Worm (Caenorhabditis elegans) whole organism, young adult: ENCODE results near the gene C06E8.5.
A peak's percentile ranks its signal among the peaks of the same experiment; 100 is the strongest.

Experiments used
- B0035.1 ChIP-seq: sonication (generic microtip); optimal IDR thresholded peaks from 2 replicates; lab custom pipeline; 2016; ENCODE audit warnings: missing genetic modification characterization, mild to moderate bottlenecking, missing compliant biosample characterization, missing genotype, missing genetic modification reagents
- B0261.1 ChIP-seq: sonication (generic microtip); optimal IDR thresholded peaks from 2 replicates; lab custom pipeline; 2016; ENCODE audit warnings: mild to moderate bottlenecking, missing genetic modification characterization, moderate library complexity, missing compliant biosample characterization
- B0336.3 ChIP-seq: fragments of 200-800 bp; sonication (Bioruptor generic); IDR thresholded peaks from 2 replicates; pipeline ENCODE4 v1.3.6; 2022; ENCODE audit warnings: missing genetic modification characterization, missing compliant biosample characterization
- C06A6.2 ChIP-seq: fragments of 200-800 bp; sonication (Bioruptor generic); conservative IDR thresholded peaks from 2 replicates; pipeline ENCODE4 v1.3.6; 2022; ENCODE audit warnings: missing genetic modification characterization, missing compliant biosample characterization
- D2030.7 ChIP-seq: fragments of 200-800 bp; sonication (Bioruptor generic); IDR thresholded peaks from 2 replicates; pipeline ENCODE4 v1.3.6; 2022; ENCODE audit warnings: missing genetic modification reagents, missing genetic modification characterization, missing compliant biosample characterization
- F37B4.10 ChIP-seq: fragments of 200-800 bp; sonication (Bioruptor generic); IDR thresholded peaks from 2 replicates; pipeline ENCODE4 v1.3.6; 2022; ENCODE audit warnings: missing genetic modification characterization, missing compliant biosample characterization
- F49E8.2 ChIP-seq: sonication (generic microtip); optimal IDR thresholded peaks from 3 replicates; lab custom pipeline; 2017; ENCODE audit warnings: missing genetic modification characterization, mild to moderate bottlenecking, missing compliant biosample characterization, antibody characterized with exemption, moderate library complexity; ENCODE audit not compliant: insufficient read depth
- T07F8.4 ChIP-seq: sonication (generic microtip); optimal IDR thresholded peaks from 2 replicates; lab custom pipeline; 2016; ENCODE audit warnings: mild to moderate bottlenecking, missing genetic modification characterization, moderate library complexity, missing compliant biosample characterization
- Y53G8AR.9 ChIP-seq: fragments of 200-800 bp; sonication (Bioruptor generic); conservative IDR thresholded peaks from 2 replicates; pipeline ENCODE4 v1.3.6; 2022; ENCODE audit warnings: missing genetic modification reagents, missing genetic modification characterization, missing compliant biosample characterization
- Y79H2A.3 ChIP-seq: fragments of 200-800 bp; sonication (Bioruptor generic); conservative IDR thresholded peaks from 2 replicates; pipeline ENCODE4 v1.3.6; 2022; ENCODE audit warnings: missing genetic modification reagents, missing genetic modification characterization, missing compliant biosample characterization
- akir-1 ChIP-seq: fragments of 200-800 bp; sonication (Bioruptor generic); optimal IDR thresholded peaks from 2 replicates; lab custom pipeline; 2018; ENCODE audit warnings: mild to moderate bottlenecking, missing genetic modification characterization, moderate library complexity, missing compliant biosample characterization
- ama-1 ChIP-seq, 3 experiments: fragments of 150-350 bp in 1 of 3; sonication (generic microtip) in 2 of 3; optimal IDR thresholded peaks; 2 replicates each; lab custom pipeline; 2014 to 2018; ENCODE audit warnings: missing biosample characterization in 2 of 3, missing genetic modification characterization in 2 of 3, missing genetic modification reagents in 2 of 3
- aptf-2 ChIP-seq: fragments of 200-800 bp; sonication (Bioruptor generic); conservative IDR thresholded peaks from 2 replicates; pipeline ENCODE4 v1.3.6; 2022; ENCODE audit warnings: missing genetic modification reagents, missing genetic modification characterization, missing compliant biosample characterization
- atf-7 ChIP-seq: sonication (generic microtip); optimal IDR thresholded peaks from 2 replicates; lab custom pipeline; 2017; ENCODE audit warnings: mild to moderate bottlenecking, missing genetic modification characterization, missing compliant biosample characterization
- attf-5 ChIP-seq: fragments of 200-800 bp; sonication (Bioruptor generic); optimal IDR thresholded peaks from 2 replicates; lab custom pipeline; 2018; ENCODE audit warnings: mild to moderate bottlenecking, missing genetic modification characterization, missing compliant biosample characterization
- cebp-2 ChIP-seq: fragments of 200-800 bp; sonication (Bioruptor generic); IDR thresholded peaks from 2 replicates; pipeline ENCODE4 v1.3.6; 2022; ENCODE audit warnings: missing genetic modification characterization, missing compliant biosample characterization
- ceh-40 ChIP-seq: fragments of 200-800 bp; sonication (Bioruptor generic); IDR thresholded peaks from 2 replicates; pipeline ENCODE4 v1.3.6; 2022; ENCODE audit warnings: missing genetic modification characterization, missing compliant biosample characterization
- ceh-58 ChIP-seq: fragments of 200-800 bp; sonication (Bioruptor generic); IDR thresholded peaks from 2 replicates; pipeline ENCODE4 v1.3.6; 2022; ENCODE audit warnings: missing genetic modification characterization, missing compliant biosample characterization
- die-1 ChIP-seq: sonication (generic microtip); optimal IDR thresholded peaks from 2 replicates; lab custom pipeline; 2016; ENCODE audit warnings: missing genotype, mild to moderate bottlenecking, missing genetic modification characterization, missing compliant biosample characterization
- dox-1 ChIP-seq: fragments of 200-800 bp; sonication (Bioruptor generic); IDR thresholded peaks from 2 replicates; pipeline ENCODE4 v1.3.6; 2022; ENCODE audit warnings: missing genetic modification reagents, missing genetic modification characterization, missing compliant biosample characterization
- egl-18 ChIP-seq: fragments of 200-800 bp; sonication (Bioruptor generic); IDR thresholded peaks from 2 replicates; pipeline ENCODE4 v1.3.6; 2022; ENCODE audit warnings: missing genetic modification reagents, missing genetic modification characterization, missing compliant biosample characterization
- ekl-4 ChIP-seq: fragments of 200-800 bp; sonication (Bioruptor generic); IDR thresholded peaks from 2 replicates; pipeline ENCODE4 v1.3.6; 2022; ENCODE audit warnings: missing genetic modification reagents, missing genetic modification characterization, missing compliant biosample characterization
- fkh-3 ChIP-seq: sonication (generic microtip); optimal IDR thresholded peaks from 2 replicates; lab custom pipeline; 2016; ENCODE audit warnings: mild to moderate bottlenecking, missing genetic modification characterization, missing compliant biosample characterization
- gei-17 ChIP-seq: fragments of 200-800 bp; sonication (Bioruptor generic); optimal IDR thresholded peaks from 2 replicates; lab custom pipeline; 2018; ENCODE audit warnings: mild to moderate bottlenecking, missing genetic modification characterization, missing compliant biosample characterization
- hlh-26 ChIP-seq: fragments of 200-800 bp; sonication (Bioruptor generic); conservative IDR thresholded peaks from 2 replicates; pipeline ENCODE4 v1.3.6; 2022; ENCODE audit warnings: missing genetic modification reagents, missing genetic modification characterization, missing compliant biosample characterization
- hmg-1.2 ChIP-seq: fragments of 200-800 bp; sonication (Bioruptor generic); IDR thresholded peaks from 2 replicates; pipeline ENCODE4 v1.3.6; 2022; ENCODE audit warnings: missing genetic modification reagents, missing genetic modification characterization, missing compliant biosample characterization
- hmg-20 ChIP-seq: fragments of 200-800 bp; sonication (Bioruptor generic); IDR thresholded peaks from 2 replicates; pipeline ENCODE4 v1.3.6; 2022; ENCODE audit warnings: missing genetic modification reagents, missing genetic modification characterization, missing compliant biosample characterization
- hsf-1 ChIP-seq: fragments of 200-800 bp; sonication (Bioruptor generic); IDR thresholded peaks from 2 replicates; pipeline ENCODE4 v1.3.6; 2022; ENCODE audit warnings: missing genetic modification reagents, missing genetic modification characterization, missing compliant biosample characterization
- lag-1 ChIP-seq: fragments of 200-800 bp; sonication (Bioruptor generic); IDR thresholded peaks from 2 replicates; pipeline ENCODE4 v1.3.6; 2022; ENCODE audit warnings: missing genetic modification reagents, missing genetic modification characterization, missing compliant biosample characterization
- lin-35 ChIP-seq, 3 experiments: fragments of 150-350 bp in 2 of 3; sonication (generic microtip) in 1 of 3; optimal IDR thresholded peaks; 2 replicates each; lab custom pipeline; 2014 to 2018; ENCODE audit warnings: missing biosample characterization in 3 of 3, missing genetic modification characterization in 3 of 3, missing genetic modification reagents in 3 of 3
- lin-54 ChIP-seq: fragments of 200-800 bp; sonication (Bioruptor generic); optimal IDR thresholded peaks from 2 replicates; lab custom pipeline; 2018; ENCODE audit warnings: mild to moderate bottlenecking, missing genetic modification characterization, missing compliant biosample characterization
- lir-1 ChIP-seq: fragments of 200-800 bp; sonication (Bioruptor generic); conservative IDR thresholded peaks from 2 replicates; pipeline ENCODE4 v1.3.6; 2022; ENCODE audit warnings: missing genetic modification reagents, missing genetic modification characterization, missing compliant biosample characterization
- mel-28 ChIP-seq: sonication (generic microtip); optimal IDR thresholded peaks from 2 replicates; lab custom pipeline; 2016; ENCODE audit warnings: borderline replicate concordance, mild to moderate bottlenecking, missing genetic modification characterization, missing compliant biosample characterization
- mxl-1 ChIP-seq: sonication (generic microtip); optimal IDR thresholded peaks from 2 replicates; lab custom pipeline; 2016; ENCODE audit warnings: missing genetic modification characterization, missing compliant biosample characterization
- nfya-2 ChIP-seq: fragments of 200-800 bp; sonication (Bioruptor generic); IDR thresholded peaks from 2 replicates; pipeline ENCODE4 v1.3.6; 2022; ENCODE audit warnings: missing genetic modification reagents, missing genetic modification characterization, missing compliant biosample characterization
- nfyb-1 ChIP-seq: fragments of 200-800 bp; sonication (Bioruptor generic); IDR thresholded peaks from 2 replicates; pipeline ENCODE4 v1.3.6; 2022; ENCODE audit warnings: missing genetic modification reagents, missing genetic modification characterization, missing compliant biosample characterization
- nhr-120 ChIP-seq: fragments of 200-800 bp; sonication (Bioruptor generic); IDR thresholded peaks from 2 replicates; pipeline ENCODE4 v1.3.6; 2022; ENCODE audit warnings: missing genetic modification characterization, missing compliant biosample characterization
- nhr-90 ChIP-seq: sonication (generic microtip); optimal IDR thresholded peaks from 2 replicates; lab custom pipeline; 2016; ENCODE audit warnings: missing genotype, mild to moderate bottlenecking, missing genetic modification characterization, missing compliant biosample characterization
- pbrm-1 ChIP-seq: fragments of 200-800 bp; sonication (Bioruptor generic); IDR thresholded peaks from 2 replicates; pipeline ENCODE4 v1.3.6; 2022; ENCODE audit warnings: missing genetic modification reagents, missing genetic modification characterization, missing compliant biosample characterization
- pha-4 ChIP-seq: fragments of 150-350 bp; sonication (generic microtip); optimal IDR thresholded peaks from 2 replicates; lab custom pipeline; 2014; ENCODE audit warnings: missing biosample characterization, missing genetic modification reagents, missing genetic modification characterization
- repo-1 ChIP-seq: sonication (generic microtip); optimal IDR thresholded peaks from 2 replicates; lab custom pipeline; 2017; ENCODE audit warnings: mild to moderate bottlenecking, missing genetic modification characterization, missing compliant biosample characterization
- unc-62 ChIP-seq: fragments of 150-350 bp; optimal IDR thresholded peaks from 2 replicates; lab custom pipeline; 2014; ENCODE audit warnings: missing biosample characterization, missing genetic modification reagents, missing genetic modification characterization
- xnd-1 ChIP-seq: sonication (generic microtip); optimal IDR thresholded peaks from 2 replicates; lab custom pipeline; 2016; ENCODE audit warnings: missing genotype, missing genetic modification reagents, missing genetic modification characterization, missing compliant biosample characterization
- ztf-25 ChIP-seq: fragments of 200-800 bp; sonication (Bioruptor generic); IDR thresholded peaks from 2 replicates; pipeline ENCODE4 v1.3.6; 2022; ENCODE audit warnings: missing genetic modification reagents, missing genetic modification characterization, missing compliant biosample characterization

C06E8.5 gene

DNA sequence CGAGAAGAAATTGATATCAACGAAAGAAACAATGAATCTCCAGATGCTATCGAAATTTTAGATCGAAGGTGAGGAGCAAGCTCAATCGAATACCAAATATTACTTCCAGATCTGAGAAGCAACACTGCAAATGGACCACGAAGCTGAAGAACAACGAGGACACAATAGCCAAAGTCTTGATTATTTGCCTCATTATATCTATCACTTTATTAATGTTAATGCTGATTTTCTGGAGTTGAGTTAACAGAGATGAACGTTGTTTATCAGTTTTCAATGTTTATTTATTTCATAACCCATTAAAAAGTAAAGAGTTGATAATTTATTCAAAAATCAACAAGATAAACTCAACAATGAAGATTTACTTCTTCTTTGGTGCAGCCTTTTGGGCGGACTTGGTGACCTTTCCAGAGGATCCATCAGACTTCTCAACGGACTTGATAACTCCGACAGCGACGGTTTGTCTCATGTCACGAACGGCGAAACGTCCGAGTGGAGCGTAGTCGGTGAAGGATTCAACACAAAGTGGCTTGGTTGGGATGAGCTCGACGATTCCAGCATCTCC lies 35.4 kb downstream of the C06E8.5 start (continued):
- TF ChIP-seq T07F8.4 (tag; lab: Kevin White, UChicago) (no peak), repo-1 (tag; lab: Kevin White, UChicago) (peak; percentile 85), xnd-1 (tag; lab: Kevin White, UChicago) (no peak), hlh-26 (no peak), F37B4.10 (GFP tag; lab: Robert Waterston, UW) (no peak), attf-5 (GFP tag; lab: Kevin White, UChicago) (no peak), B0336.3 (peak; percentile 92), fkh-3 (no peak), hmg-1.2 (GFP tag; lab: Robert Waterston, UW) (peak; percentile 51), lir-1 (no peak), egl-18 (GFP tag; lab: Robert Waterston, UW) (no peak), nfya-2 (GFP tag; lab: Robert Waterston, UW) (peak; percentile 78; the same call in 1 of the 2 replicates), lin-54 (peak; percentile 80), hsf-1 (GFP tag; lab: Robert Waterston, UW) (peak; percentile 82), aptf-2 (GFP tag; lab: Robert Waterston, UW) (no peak), ceh-40 (GFP tag; lab: Robert Waterston, UW) (no peak), dox-1 (GFP tag; lab: Robert Waterston, UW) (peak; percentile 52), lin-35 (GFP tag; optimal IDR thresholded peaks at IDR 0.05; lab: Kevin White, UChicago) (peak in 2 of 3 experiments; percentile 48 to 59), nhr-90 (tag; lab: Kevin White, UChicago) (no peak), pbrm-1 (no peak), ztf-25 (GFP tag; lab: Robert Waterston, UW) (no peak), B0261.1 (no peak), C06A6.2 (GFP tag; lab: Robert Waterston, UW) (no peak), die-1 (peak; percentile 26), Y79H2A.3 (GFP tag; lab: Robert Waterston, UW) (no peak), hmg-20 (GFP tag; lab: Robert Waterston, UW) (peak; percentile 55; the same call in 1 of the 2 replicates), B0035.1 (no peak), pha-4 (tag; lab: Kevin White, UChicago) (no peak), ama-1 (optimal IDR thresholded peaks at IDR 0.05; lab: Kevin White, UChicago) (no peak), ama-1 (GFP tag; optimal IDR thresholded peaks at IDR 0.05; lab: Kevin White, UChicago) (peak in 1 of 2 experiments; percentile 84), Y53G8AR.9 (GFP tag; lab: Robert Waterston, UW) (peak; percentile 93), akir-1 (no peak), mel-28 (tag; lab: Kevin White, UChicago) (no peak), nhr-120 (GFP tag; lab: Robert Waterston, UW) (no peak), lag-1 (GFP tag; lab: Robert Waterston, UW) (no peak), F49E8.2 (tag; lab: Kevin White, UChicago) (peak; percentile 97), ceh-58 (GFP tag; lab: Robert Waterston, UW) (no peak), ekl-4 (GFP tag; lab: Robert Waterston, UW) (peak; percentile 85), atf-7 (no peak), cebp-2 (GFP tag; lab: Robert Waterston, UW) (no peak), mxl-1 (tag; lab: Kevin White, UChicago) (no peak), nfyb-1 (GFP tag; lab: Robert Waterston, UW) (0 out of 2 replicates have a peak, but pooled peaks have one; percentile 62), gei-17 (GFP tag; lab: Kevin White, UChicago) (no peak), D2030.7 (GFP tag; lab: Robert Waterston, UW) (peak; percentile 67), unc-62 (GFP tag; lab: Kevin White, UChicago) (no peak)
